Worm (Caenorhabditis elegans) whole organism, mixed stage, embryonic: Measurements from ENCODE around the gene T05C3.6.

Experiments
- M03D4.4 ChIP-seq: sonication (generic microtip); optimal IDR thresholded peaks from 2 replicates; lab custom pipeline; 2017; ENCODE audit warnings: mild to moderate bottlenecking, missing genetic modification characterization, missing compliant biosample characterization
- blmp-1 ChIP-seq: fragments of 150-350 bp; optimal IDR thresholded peaks from 2 replicates; lab custom pipeline; 2014; ENCODE audit warnings: missing biosample characterization, missing genetic modification characterization
- ceh-39 ChIP-seq: fragments of 150-350 bp; optimal IDR thresholded peaks from 2 replicates; lab custom pipeline; 2014; ENCODE audit warnings: missing biosample characterization, missing genetic modification characterization
- ceh-43 ChIP-seq: fragments of 200-800 bp; sonication (Bioruptor generic); optimal IDR thresholded peaks from 2 replicates; lab custom pipeline; 2018; ENCODE audit warnings: mild to moderate bottlenecking, missing genetic modification characterization, moderate library complexity, missing compliant biosample characterization
- ceh-83 ChIP-seq: fragments of 200-800 bp; sonication (Bioruptor generic); optimal IDR thresholded peaks from 2 replicates; lab custom pipeline; 2018; ENCODE audit warnings: mild to moderate bottlenecking, missing genetic modification characterization, missing compliant biosample characterization
- ces-1 ChIP-seq: fragments of 150-350 bp; optimal IDR thresholded peaks from 2 replicates; lab custom pipeline; 2014; ENCODE audit warnings: missing biosample characterization, missing genetic modification reagents, missing genetic modification characterization
- cnd-1 ChIP-seq: fragments of 200-800 bp; sonication (Bioruptor generic); optimal IDR thresholded peaks from 2 replicates; lab custom pipeline; 2018; ENCODE audit warnings: mild to moderate bottlenecking, missing genetic modification characterization, missing compliant biosample characterization
- drap-1 ChIP-seq: fragments of 200-800 bp; sonication (Bioruptor generic); optimal IDR thresholded peaks from 3 replicates; lab custom pipeline; 2018; ENCODE audit warnings: mild to moderate bottlenecking, missing genetic modification characterization, missing compliant biosample characterization
- elt-1 ChIP-seq: sonication (generic microtip); optimal IDR thresholded peaks from 2 replicates; lab custom pipeline; 2017; ENCODE audit warnings: missing genetic modification characterization, mild to moderate bottlenecking, missing compliant biosample characterization, antibody characterized with exemption, moderate library complexity, borderline replicate concordance; ENCODE audit not compliant: insufficient read depth
- elt-3 ChIP-seq: fragments of 150-350 bp; optimal IDR thresholded peaks from 2 replicates; lab custom pipeline; 2014; ENCODE audit warnings: missing biosample characterization, missing genetic modification characterization
- flh-1 ChIP-seq: fragments of 200-800 bp; sonication (Bioruptor generic); optimal IDR thresholded peaks from 2 replicates; lab custom pipeline; 2018; ENCODE audit warnings: mild to moderate bottlenecking, missing genetic modification characterization, moderate library complexity, missing compliant biosample characterization
- ham-2 ChIP-seq: fragments of 200-800 bp; sonication (Bioruptor generic); optimal IDR thresholded peaks from 2 replicates; lab custom pipeline; 2018; ENCODE audit warnings: mild to moderate bottlenecking, missing genetic modification characterization, missing compliant biosample characterization
- hlh-1 ChIP-seq: fragments of 150-350 bp; optimal IDR thresholded peaks from 2 replicates; lab custom pipeline; 2014; ENCODE audit warnings: missing biosample characterization, missing genetic modification reagents, missing genetic modification characterization
- lin-13 ChIP-seq: fragments of 150-350 bp; optimal IDR thresholded peaks from 2 replicates; lab custom pipeline; 2014; ENCODE audit warnings: missing biosample characterization, missing genetic modification characterization
- lin-32 ChIP-seq: fragments of 200-800 bp; sonication (Bioruptor generic); optimal IDR thresholded peaks from 2 replicates; lab custom pipeline; 2018; ENCODE audit warnings: mild to moderate bottlenecking, missing genetic modification characterization, missing compliant biosample characterization
- lsy-2 ChIP-seq: fragments of 150-350 bp; optimal IDR thresholded peaks from 2 replicates; lab custom pipeline; 2014; ENCODE audit warnings: missing biosample characterization, missing genetic modification characterization
- mab-5 ChIP-seq: fragments of 150-350 bp; optimal IDR thresholded peaks from 2 replicates; lab custom pipeline; 2014; ENCODE audit warnings: missing biosample characterization, missing genetic modification characterization
- mep-1 ChIP-seq: fragments of 150-350 bp; optimal IDR thresholded peaks from 2 replicates; lab custom pipeline; 2017; ENCODE audit warnings: missing biosample characterization, missing genetic modification reagents, missing genetic modification characterization, inconsistent platforms
- nhr-12 ChIP-seq: fragments of 150-350 bp; optimal IDR thresholded peaks from 2 replicates; lab custom pipeline; 2014; ENCODE audit warnings: missing biosample characterization, missing genetic modification characterization
- nhr-2 ChIP-seq: fragments of 150-350 bp; optimal IDR thresholded peaks from 2 replicates; lab custom pipeline; 2014; ENCODE audit warnings: missing biosample characterization, missing genetic modification characterization
- nhr-237 ChIP-seq: fragments of 150-350 bp; optimal IDR thresholded peaks from 2 replicates; lab custom pipeline; 2014; ENCODE audit warnings: missing biosample characterization, missing genetic modification characterization
- nhr-28 ChIP-seq: fragments of 150-350 bp; optimal IDR thresholded peaks from 2 replicates; lab custom pipeline; 2014; ENCODE audit warnings: missing biosample characterization, missing genetic modification characterization
- nhr-76 ChIP-seq: sonication (generic microtip); optimal IDR thresholded peaks from 2 replicates; lab custom pipeline; 2017; ENCODE audit warnings: missing biosample characterization, missing genetic modification characterization
- pha-4 ChIP-seq: fragments of 150-350 bp; optimal IDR thresholded peaks from 2 replicates; lab custom pipeline; 2018; ENCODE audit warnings: missing biosample characterization, missing genetic modification reagents, missing genetic modification characterization
- sem-2 ChIP-seq: fragments of 200-800 bp; sonication (Bioruptor generic); optimal IDR thresholded peaks from 2 replicates; lab custom pipeline; 2018; ENCODE audit warnings: mild to moderate bottlenecking, missing genetic modification characterization, missing compliant biosample characterization
- snpc-4 ChIP-seq: fragments of 150-350 bp; optimal IDR thresholded peaks from 2 replicates; lab custom pipeline; 2014; ENCODE audit warnings: missing biosample characterization, missing genetic modification characterization
- sptf-1 ChIP-seq: sonication (generic microtip); optimal IDR thresholded peaks from 2 replicates; lab custom pipeline; 2017; ENCODE audit warnings: mild to moderate bottlenecking, missing genetic modification characterization, moderate library complexity, missing compliant biosample characterization
- tbx-8 ChIP-seq: fragments of 200-800 bp; sonication (Bioruptor generic); optimal IDR thresholded peaks from 2 replicates; lab custom pipeline; 2018; ENCODE audit warnings: mild to moderate bottlenecking, missing genetic modification characterization, moderate library complexity, missing compliant biosample characterization
- unc-120 ChIP-seq: sonication (generic microtip); optimal IDR thresholded peaks from 2 replicates; lab custom pipeline; 2017; ENCODE audit warnings: missing genetic modification characterization, missing compliant biosample characterization; ENCODE audit not compliant: poor library complexity, severe bottlenecking
- unc-39 ChIP-seq: fragments of 150-350 bp; optimal IDR thresholded peaks from 2 replicates; lab custom pipeline; 2014; ENCODE audit warnings: missing biosample characterization, missing genetic modification characterization
- unc-62 ChIP-seq: fragments of 150-350 bp; optimal IDR thresholded peaks from 2 replicates; lab custom pipeline; 2014; ENCODE audit warnings: missing biosample characterization, missing genetic modification reagents, missing genetic modification characterization
- ztf-11 ChIP-seq: fragments of 150-350 bp; optimal IDR thresholded peaks from 2 replicates; lab custom pipeline; 2014; ENCODE audit warnings: missing biosample characterization, missing genetic modification characterization

The T05C3.6 gene

DNA sequence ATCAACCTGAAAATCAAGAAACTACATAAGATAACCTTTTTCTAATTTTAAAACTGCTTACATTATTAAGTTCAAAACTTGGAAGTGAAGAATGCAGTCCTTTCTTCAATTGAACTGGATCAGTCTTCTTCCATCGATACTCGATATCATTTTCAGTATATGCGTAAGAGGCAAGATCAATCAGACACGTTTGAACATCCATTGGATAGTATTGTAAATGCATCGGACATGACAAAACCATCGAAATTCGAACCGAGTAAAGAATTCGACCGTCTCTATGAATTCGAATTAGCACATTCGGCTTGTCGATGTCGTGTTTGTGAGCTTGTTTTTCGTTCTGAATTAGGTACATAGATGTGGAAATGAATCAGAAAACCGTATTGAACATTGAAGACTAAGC is 39.5 kb upstream of the T05C3.6 start:
- TF ChIP-seq ceh-43 = no peak
- TF ChIP-seq ces-1 = no peak
- TF ChIP-seq unc-120 (tag; lab: Kevin White, UChicago) = no peak
- no peak for TF ChIP-seq hlh-1 (tag; lab: Kevin White, UChicago)
- no peak for TF ChIP-seq elt-1 (tag; lab: Kevin White, UChicago)
- no peak for TF ChIP-seq mab-5 (tag; lab: Kevin White, UChicago)
- TF ChIP-seq lsy-2 (tag; lab: Kevin White, UChicago) = no peak
- no peak for TF ChIP-seq ham-2 (GFP tag; lab: Kevin White, UChicago)
- no peak for TF ChIP-seq ztf-11 (tag; lab: Kevin White, UChicago)
- TF ChIP-seq nhr-237 (tag; lab: Kevin White, UChicago) = no peak
- no peak for TF ChIP-seq nhr-12
- TF ChIP-seq nhr-76 = no peak
- TF ChIP-seq drap-1 = no peak
- TF ChIP-seq nhr-28 = no peak
- TF ChIP-seq ceh-39 (tag; lab: Kevin White, UChicago) = no peak
- TF ChIP-seq nhr-2 (tag; lab: Kevin White, UChicago) = no peak
- TF ChIP-seq flh-1 = no peak
- TF ChIP-seq M03D4.4 (tag; lab: Kevin White, UChicago) = no peak

DNA sequence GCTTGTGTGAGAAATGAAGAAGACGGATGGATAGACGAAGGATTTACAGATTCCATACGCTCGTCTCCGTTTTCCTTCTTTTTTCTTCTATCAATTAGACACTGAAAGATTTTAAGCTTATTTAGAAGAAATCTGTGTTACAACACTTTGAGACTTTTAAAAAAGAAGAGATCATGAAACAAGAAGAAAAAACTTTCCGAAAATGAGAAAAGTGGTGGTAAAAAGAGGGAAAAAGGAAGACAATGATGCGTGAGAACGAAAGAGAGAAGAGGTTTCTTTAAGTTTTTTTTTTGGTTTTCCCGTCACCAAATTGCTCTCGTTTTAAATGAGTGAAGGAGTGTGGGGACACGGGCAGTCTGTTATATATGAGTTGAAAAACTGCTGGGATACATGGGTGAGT is 36.6 kb upstream of the T05C3.6 start, which contains the start of gene glc-3:
Gene glc-3 (minus strand): TSS at position 101 of the 400 bp plus-strand sequence.
- no peak for TF ChIP-seq elt-1 (tag; lab: Kevin White, UChicago)
- TF ChIP-seq lin-13 (tag; lab: Kevin White, UChicago) = no peak
- no peak for TF ChIP-seq tbx-8 (GFP tag; lab: Kevin White, UChicago)
- TF ChIP-seq hlh-1 (tag; lab: Kevin White, UChicago) = no peak
- TF ChIP-seq ces-1 = no peak
- no peak for TF ChIP-seq cnd-1 (tag; lab: Kevin White, UChicago)
- no peak for TF ChIP-seq nhr-28
- TF ChIP-seq sem-2 (GFP tag; lab: Kevin White, UChicago) = no peak
- TF ChIP-seq lsy-2 (tag; lab: Kevin White, UChicago) = no peak
- TF ChIP-seq pha-4 = no peak
- no peak for TF ChIP-seq drap-1
- TF ChIP-seq sptf-1 (tag; lab: Kevin White, UChicago) = no peak

DNA sequence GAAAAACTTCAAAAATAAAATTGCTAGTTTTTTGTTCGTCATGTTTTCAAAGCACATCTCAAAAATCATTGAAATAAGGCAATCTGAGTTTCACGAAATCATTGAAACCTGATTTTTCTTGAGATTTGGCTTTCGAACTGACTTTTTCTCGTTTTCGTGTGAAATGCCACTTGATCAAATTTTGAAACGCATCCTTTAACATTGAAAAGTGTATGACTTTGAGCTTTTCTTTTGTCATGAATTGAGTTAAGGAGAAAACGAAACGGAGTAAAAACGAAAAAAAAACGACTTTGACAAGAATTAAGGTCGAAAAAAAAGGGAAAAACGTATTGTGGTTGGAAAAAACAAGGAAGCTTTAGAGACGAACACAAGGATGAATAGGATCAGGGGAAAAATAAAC is 35.3 kb upstream of the T05C3.6 start:
- no peak for TF ChIP-seq nhr-28
- no peak for TF ChIP-seq elt-3
- peak; percentile 9 for TF ChIP-seq ces-1
- no peak for TF ChIP-seq nhr-12
- TF ChIP-seq, all 35 proteins: peak for 1

DNA sequence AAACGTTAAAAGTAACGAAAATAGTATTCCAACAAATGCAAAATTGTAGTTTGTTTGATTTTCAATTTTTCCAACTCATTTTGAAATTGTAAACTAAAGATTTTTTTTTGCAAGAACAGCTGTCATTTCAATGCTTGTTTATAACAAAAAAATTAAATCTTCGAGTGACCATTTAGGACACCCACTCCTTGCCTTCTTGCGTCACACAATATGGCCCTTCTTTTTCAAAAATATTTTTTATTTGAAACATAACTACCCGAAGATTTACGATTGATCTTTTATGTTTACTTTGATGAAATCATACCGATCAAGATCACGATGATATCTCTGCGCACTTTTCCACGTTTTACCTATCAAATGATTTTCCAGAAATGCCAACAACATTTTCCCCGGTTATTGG is 30.4 kb upstream of the T05C3.6 start, which contains the start of gene ZC317.2:
Gene ZC317.2 (plus strand): TSS at position 301 of the 400 bp plus-strand sequence.
- no peak for TF ChIP-seq elt-1 (tag; lab: Kevin White, UChicago)
- TF ChIP-seq cnd-1 (tag; lab: Kevin White, UChicago) = no peak
- TF ChIP-seq ham-2 (GFP tag; lab: Kevin White, UChicago) = no peak
- TF ChIP-seq tbx-8 (GFP tag; lab: Kevin White, UChicago) = no peak
- no peak for TF ChIP-seq flh-1
- TF ChIP-seq nhr-2 (tag; lab: Kevin White, UChicago) = no peak
- no peak for TF ChIP-seq unc-120 (tag; lab: Kevin White, UChicago)
- no peak for TF ChIP-seq nhr-28
- no peak for TF ChIP-seq pha-4
- TF ChIP-seq lin-13 (tag; lab: Kevin White, UChicago) = no peak
- TF ChIP-seq mep-1 (tag; lab: Kevin White, UChicago) = no peak
- TF ChIP-seq snpc-4 (tag; lab: Kevin White, UChicago) = no peak

DNA sequence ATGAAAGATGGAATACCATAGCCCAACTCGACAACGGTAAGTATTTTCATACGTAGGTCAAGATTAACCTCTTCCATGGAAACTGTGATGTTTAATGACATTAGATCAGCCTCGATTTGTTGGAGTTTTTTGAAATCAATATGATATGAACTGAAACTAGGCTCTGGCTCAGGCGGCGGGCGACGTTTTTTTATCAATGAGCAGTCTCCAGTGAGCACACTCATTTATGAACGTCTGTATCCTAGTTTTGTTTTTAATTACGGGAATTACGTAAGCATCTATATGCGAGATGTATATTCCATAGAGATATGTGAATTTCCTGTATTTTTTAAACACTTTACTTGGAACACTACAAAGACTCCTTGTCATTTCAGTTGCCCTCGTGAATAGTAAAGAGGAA is 27.4 kb upstream of the T05C3.6 start, which contains the start of gene srg-67:
Gene srg-67 (minus strand): TSS at position 101 of the 400 bp plus-strand sequence.
- no peak for TF ChIP-seq mab-5 (tag; lab: Kevin White, UChicago)
- TF ChIP-seq lin-32 (GFP tag; lab: Kevin White, UChicago) = no peak
- TF ChIP-seq mep-1 (tag; lab: Kevin White, UChicago) = no peak
- no peak for TF ChIP-seq hlh-1 (tag; lab: Kevin White, UChicago)
- TF ChIP-seq unc-39 (tag; lab: Kevin White, UChicago) = no peak
- TF ChIP-seq elt-3 = no peak
- no peak for TF ChIP-seq ham-2 (GFP tag; lab: Kevin White, UChicago)
- no peak for TF ChIP-seq lin-13 (tag; lab: Kevin White, UChicago)
- no peak for TF ChIP-seq ces-1
- TF ChIP-seq drap-1 = no peak
- TF ChIP-seq ztf-11 (tag; lab: Kevin White, UChicago) = no peak
- TF ChIP-seq ceh-83 = no peak
- TF ChIP-seq unc-62 = no peak
- no peak for TF ChIP-seq elt-1 (tag; lab: Kevin White, UChicago)
- no peak for TF ChIP-seq nhr-12
- TF ChIP-seq blmp-1 (tag; lab: Kevin White, UChicago) = no peak
